Worm (Caenorhabditis elegans) whole organism, L2 larva: ENCODE measurements around the gene sir-2.3.

ENCODE experiments used
- nhr-11 ChIP-seq: fragments of 150-350 bp; optimal IDR thresholded peaks from 2 replicates; lab custom pipeline; 2014; ENCODE audit warnings: missing biosample characterization, missing genetic modification characterization
- sma-9 ChIP-seq, 2 experiments: fragments of 150-350 bp in 1 of 2; sonication (generic microtip) in 1 of 2; optimal IDR thresholded peaks; 2 replicates each; lab custom pipeline; 2014 to 2016; ENCODE audit warnings: missing genetic modification characterization in 2 of 2, mild to moderate bottlenecking in 1 of 2, missing biosample characterization in 1 of 2, missing compliant biosample characterization in 1 of 2, missing genetic modification reagents in 1 of 2, moderate library complexity in 1 of 2

ce11 chrX:13337000-13337399 is 5.5 kb downstream of the sir-2.3 start:
- TF ChIP-seq sma-9 (GFP tag; optimal IDR thresholded peaks at IDR 0.05; lab: Kevin White, UChicago) = no peak
- no peak for TF ChIP-seq sma-9 (tag; optimal IDR thresholded peaks at IDR 0.05; lab: Kevin White, UChicago)
- TF ChIP-seq nhr-11 (tag; lab: Kevin White, UChicago) = no peak
